Worm (Caenorhabditis elegans) whole organism, young adult: ENCODE results near the gene cdh-1.
A peak's percentile ranks its signal among the peaks of the same experiment; 100 is the strongest.

Source experiments
- C17E4.6 ChIP-seq: fragments of 200-800 bp; sonication (Bioruptor generic); IDR thresholded peaks from 2 replicates; pipeline ENCODE4 v1.3.6; 2022; ENCODE audit warnings: missing genetic modification reagents, missing genetic modification characterization, missing compliant biosample characterization
- F23B12.7 ChIP-seq: sonication (generic microtip); optimal IDR thresholded peaks from 2 replicates; lab custom pipeline; 2017; ENCODE audit warnings: missing genetic modification characterization, mild to moderate bottlenecking, missing compliant biosample characterization, antibody characterized with exemption, moderate library complexity; ENCODE audit not compliant: insufficient read depth
- F33H1.4 ChIP-seq: fragments of 200-800 bp; sonication (Bioruptor generic); IDR thresholded peaks from 2 replicates; pipeline ENCODE4 v1.3.6; 2022; ENCODE audit warnings: missing genetic modification reagents, missing genetic modification characterization, missing compliant biosample characterization
- F37B4.10 ChIP-seq: fragments of 200-800 bp; sonication (Bioruptor generic); IDR thresholded peaks from 2 replicates; pipeline ENCODE4 v1.3.6; 2022; ENCODE audit warnings: missing genetic modification characterization, missing compliant biosample characterization
- F39B2.1 ChIP-seq: fragments of 200-800 bp; sonication (Bioruptor generic); IDR thresholded peaks from 2 replicates; pipeline ENCODE4 v1.3.6; 2022; ENCODE audit warnings: missing genetic modification reagents, missing genetic modification characterization, missing compliant biosample characterization
- F49E8.2 ChIP-seq: sonication (generic microtip); optimal IDR thresholded peaks from 3 replicates; lab custom pipeline; 2017; ENCODE audit warnings: missing genetic modification characterization, mild to moderate bottlenecking, missing compliant biosample characterization, antibody characterized with exemption, moderate library complexity; ENCODE audit not compliant: insufficient read depth
- F52B5.7 ChIP-seq: sonication (generic microtip); optimal IDR thresholded peaks from 2 replicates; lab custom pipeline; 2016; ENCODE audit warnings: mild to moderate bottlenecking, missing genetic modification characterization, missing compliant biosample characterization
- F55B11.4 ChIP-seq: sonication (generic microtip); optimal IDR thresholded peaks from 2 replicates; lab custom pipeline; 2016; ENCODE audit warnings: missing compliant biosample characterization, missing genetic modification characterization, borderline replicate concordance; ENCODE audit not compliant: insufficient read depth
- T07F8.4 ChIP-seq: sonication (generic microtip); optimal IDR thresholded peaks from 2 replicates; lab custom pipeline; 2016; ENCODE audit warnings: mild to moderate bottlenecking, missing genetic modification characterization, moderate library complexity, missing compliant biosample characterization
- Y53G8AR.9 ChIP-seq: fragments of 200-800 bp; sonication (Bioruptor generic); conservative IDR thresholded peaks from 2 replicates; pipeline ENCODE4 v1.3.6; 2022; ENCODE audit warnings: missing genetic modification reagents, missing genetic modification characterization, missing compliant biosample characterization
- Y79H2A.3 ChIP-seq: fragments of 200-800 bp; sonication (Bioruptor generic); conservative IDR thresholded peaks from 2 replicates; pipeline ENCODE4 v1.3.6; 2022; ENCODE audit warnings: missing genetic modification reagents, missing genetic modification characterization, missing compliant biosample characterization
- Y95B8A.8 ChIP-seq: fragments of 200-800 bp; sonication (Bioruptor generic); IDR thresholded peaks from 2 replicates; pipeline ENCODE4 v1.3.6; 2022; ENCODE audit warnings: missing genetic modification reagents, missing genetic modification characterization, missing compliant biosample characterization
- athp-1 ChIP-seq: sonication (generic microtip); optimal IDR thresholded peaks from 2 replicates; lab custom pipeline; 2017; ENCODE audit warnings: mild to moderate bottlenecking, missing genetic modification characterization, missing compliant biosample characterization
- cebp-1 ChIP-seq, 2 experiments: fragments of 200-800 bp in 1 of 2; sonication (Bioruptor generic) in 1 of 2; sonication (generic microtip) in 1 of 2; IDR thresholded peaks in 1 of 2; optimal IDR thresholded peaks in 1 of 2; 2 replicates each; pipeline versions ENCODE4 v1.3.6 to Lab custom; 2017 to 2022; ENCODE audit warnings: missing compliant biosample characterization in 2 of 2, missing genetic modification characterization in 2 of 2, mild to moderate bottlenecking in 1 of 2, missing genetic modification reagents in 1 of 2, moderate library complexity in 1 of 2
- ceh-91 ChIP-seq: fragments of 200-800 bp; sonication (Bioruptor generic); IDR thresholded peaks from 2 replicates; pipeline ENCODE4 v1.3.6; 2022; ENCODE audit warnings: missing genetic modification reagents, missing genetic modification characterization, missing compliant biosample characterization
- dox-1 ChIP-seq: fragments of 200-800 bp; sonication (Bioruptor generic); IDR thresholded peaks from 2 replicates; pipeline ENCODE4 v1.3.6; 2022; ENCODE audit warnings: missing genetic modification reagents, missing genetic modification characterization, missing compliant biosample characterization
- dpl-1 ChIP-seq: fragments of 150-350 bp; optimal IDR thresholded peaks from 2 replicates; lab custom pipeline; 2014; ENCODE audit warnings: missing biosample characterization, missing genetic modification reagents, missing genetic modification characterization
- egl-18 ChIP-seq: fragments of 200-800 bp; sonication (Bioruptor generic); IDR thresholded peaks from 2 replicates; pipeline ENCODE4 v1.3.6; 2022; ENCODE audit warnings: missing genetic modification reagents, missing genetic modification characterization, missing compliant biosample characterization
- egl-44 ChIP-seq: fragments of 200-800 bp; sonication (Bioruptor generic); IDR thresholded peaks from 2 replicates; pipeline ENCODE4 v1.3.6; 2022; ENCODE audit warnings: missing genetic modification reagents, missing genetic modification characterization, missing compliant biosample characterization
- ets-4 ChIP-seq: fragments of 200-800 bp; sonication (Bioruptor generic); optimal IDR thresholded peaks from 2 replicates; lab custom pipeline; 2018; ENCODE audit warnings: mild to moderate bottlenecking, missing genetic modification characterization, missing compliant biosample characterization
- fkh-3 ChIP-seq: sonication (generic microtip); optimal IDR thresholded peaks from 2 replicates; lab custom pipeline; 2016; ENCODE audit warnings: mild to moderate bottlenecking, missing genetic modification characterization, missing compliant biosample characterization
- hlh-12 ChIP-seq: sonication (generic microtip); optimal IDR thresholded peaks from 2 replicates; lab custom pipeline; 2016; ENCODE audit warnings: missing genetic modification characterization, missing compliant biosample characterization
- lin-26 ChIP-seq: fragments of 200-800 bp; sonication (Bioruptor generic); IDR thresholded peaks from 2 replicates; pipeline ENCODE4 v1.3.6; 2022; ENCODE audit warnings: missing genetic modification reagents, missing genetic modification characterization, missing compliant biosample characterization
- lin-40 ChIP-seq: sonication (generic microtip); optimal IDR thresholded peaks from 2 replicates; lab custom pipeline; 2016; ENCODE audit warnings: missing genetic modification characterization, mild to moderate bottlenecking, missing compliant biosample characterization, missing genotype, missing genetic modification reagents
- madf-10 ChIP-seq: sonication (generic microtip); optimal IDR thresholded peaks from 2 replicates; lab custom pipeline; 2016; ENCODE audit warnings: mild to moderate bottlenecking, missing genetic modification characterization, missing compliant biosample characterization
- madf-3 ChIP-seq: fragments of 200-800 bp; sonication (Bioruptor generic); IDR thresholded peaks from 2 replicates; pipeline ENCODE4 v1.3.6; 2022; ENCODE audit warnings: missing genetic modification reagents, missing genetic modification characterization, missing compliant biosample characterization
- madf-6 ChIP-seq: fragments of 200-800 bp; sonication (Bioruptor generic); IDR thresholded peaks from 2 replicates; pipeline ENCODE4 v1.3.6; 2022; ENCODE audit warnings: missing genetic modification reagents, missing genetic modification characterization, missing compliant biosample characterization
- mcd-1 ChIP-seq: fragments of 200-800 bp; sonication (Bioruptor generic); IDR thresholded peaks from 2 replicates; pipeline ENCODE4 v1.3.6; 2022; ENCODE audit warnings: missing genetic modification reagents, missing genetic modification characterization, missing compliant biosample characterization
- nfya-2 ChIP-seq: fragments of 200-800 bp; sonication (Bioruptor generic); IDR thresholded peaks from 2 replicates; pipeline ENCODE4 v1.3.6; 2022; ENCODE audit warnings: missing genetic modification reagents, missing genetic modification characterization, missing compliant biosample characterization
- nfyb-1 ChIP-seq: fragments of 200-800 bp; sonication (Bioruptor generic); IDR thresholded peaks from 2 replicates; pipeline ENCODE4 v1.3.6; 2022; ENCODE audit warnings: missing genetic modification reagents, missing genetic modification characterization, missing compliant biosample characterization
- nhr-90 ChIP-seq: sonication (generic microtip); optimal IDR thresholded peaks from 2 replicates; lab custom pipeline; 2016; ENCODE audit warnings: missing genotype, mild to moderate bottlenecking, missing genetic modification characterization, missing compliant biosample characterization
- pbrm-1 ChIP-seq: fragments of 200-800 bp; sonication (Bioruptor generic); IDR thresholded peaks from 2 replicates; pipeline ENCODE4 v1.3.6; 2022; ENCODE audit warnings: missing genetic modification reagents, missing genetic modification characterization, missing compliant biosample characterization
- rec-8 ChIP-seq, 2 experiments: sonication (generic microtip); optimal IDR thresholded peaks; 2 replicates each; lab custom pipeline; 2016; ENCODE audit warnings: mild to moderate bottlenecking in 2 of 2, missing genetic modification characterization in 2 of 2, missing genetic modification reagents in 2 of 2, missing genotype in 2 of 2, missing biosample characterization in 1 of 2, missing compliant biosample characterization in 1 of 2, moderate library complexity in 1 of 2
- repo-1 ChIP-seq: sonication (generic microtip); optimal IDR thresholded peaks from 2 replicates; lab custom pipeline; 2017; ENCODE audit warnings: mild to moderate bottlenecking, missing genetic modification characterization, missing compliant biosample characterization
- rpc-1 ChIP-seq, 2 experiments: fragments of 150-350 bp in 1 of 2; sonication (generic microtip) in 1 of 2; optimal IDR thresholded peaks; 2 replicates each; lab custom pipeline; 2014 to 2018; ENCODE audit warnings: missing biosample characterization in 1 of 2, missing genetic modification characterization in 1 of 2, missing genetic modification reagents in 1 of 2, missing genotype in 1 of 2
- sdz-38 ChIP-seq: sonication (generic microtip); optimal IDR thresholded peaks from 2 replicates; lab custom pipeline; 2016; ENCODE audit warnings: missing genotype, missing genetic modification characterization, missing compliant biosample characterization
- snpc-1.1 ChIP-seq: sonication (generic microtip); optimal IDR thresholded peaks from 2 replicates; lab custom pipeline; 2017; ENCODE audit warnings: missing genetic modification characterization, mild to moderate bottlenecking, missing compliant biosample characterization, antibody characterized with exemption, moderate library complexity, missing genotype, missing genetic modification reagents; ENCODE audit not compliant: insufficient read depth
- snpc-4 ChIP-seq, 5 experiments: fragments of 150-350 bp in 1 of 5; sonication (generic microtip) in 4 of 5; optimal IDR thresholded peaks; 2 replicates each; lab custom pipeline; 2014 to 2018; ENCODE audit warnings: missing genetic modification characterization in 5 of 5, missing biosample characterization in 3 of 5, antibody characterized with exemption in 2 of 5, mild to moderate bottlenecking in 2 of 5, missing compliant biosample characterization in 2 of 5, missing genotype in 2 of 5, moderate library complexity in 2 of 5, missing genetic modification reagents in 1 of 5
- somi-1 ChIP-seq: fragments of 200-800 bp; sonication (Bioruptor generic); optimal IDR thresholded peaks from 2 replicates; lab custom pipeline; 2018; ENCODE audit warnings: mild to moderate bottlenecking, missing genetic modification characterization, missing compliant biosample characterization
- tlf-1 ChIP-seq: fragments of 200-800 bp; sonication (Bioruptor generic); optimal IDR thresholded peaks from 2 replicates; lab custom pipeline; 2018; ENCODE audit warnings: mild to moderate bottlenecking, missing genetic modification characterization, missing compliant biosample characterization
- xnd-1 ChIP-seq: sonication (generic microtip); optimal IDR thresholded peaks from 2 replicates; lab custom pipeline; 2016; ENCODE audit warnings: missing genotype, missing genetic modification reagents, missing genetic modification characterization, missing compliant biosample characterization
- zfh-2 ChIP-seq: fragments of 200-800 bp; sonication (Bioruptor generic); conservative IDR thresholded peaks from 2 replicates; pipeline ENCODE4 v1.3.6; 2022; ENCODE audit warnings: missing genetic modification reagents, missing genetic modification characterization, missing compliant biosample characterization
- ztf-26 ChIP-seq: sonication (generic microtip); optimal IDR thresholded peaks from 2 replicates; lab custom pipeline; 2017; ENCODE audit warnings: missing genetic modification characterization, missing compliant biosample characterization

Gene cdh-1

DNA sequence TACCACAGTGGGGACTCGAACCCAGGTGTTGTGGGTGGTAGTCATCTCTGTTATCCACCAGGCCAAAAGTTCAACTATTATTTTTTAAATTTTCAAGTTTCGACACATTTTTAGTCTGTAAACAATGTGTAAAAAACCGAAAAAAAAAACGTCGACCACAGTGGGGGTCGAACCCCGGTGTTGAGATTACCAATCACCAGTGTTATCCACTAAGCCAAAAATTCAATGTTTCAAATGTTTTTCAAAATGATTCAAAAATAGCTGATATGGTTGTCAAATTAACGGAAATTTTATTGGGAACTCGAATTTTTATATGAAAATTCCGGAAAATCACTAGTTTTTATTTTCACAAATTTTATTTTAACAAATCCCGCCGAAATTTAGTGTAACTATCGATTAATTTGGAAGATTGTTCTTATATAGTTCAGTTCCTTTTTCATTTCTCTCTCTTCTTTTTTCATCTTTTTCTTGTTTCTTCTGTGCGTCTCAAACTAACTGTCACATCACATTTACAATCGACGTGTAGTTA lies 37.5 kb upstream of the cdh-1 start (continued):
- TF ChIP-seq sdz-38 (tag; lab: Kevin White, UChicago) = no peak
- TF ChIP-seq Y95B8A.8 (GFP tag; lab: Robert Waterston, UW) = no peak
- TF ChIP-seq rpc-1 (optimal IDR thresholded peaks at IDR 0.05; lab: Kevin White, UChicago) = peak; percentile 37
- TF ChIP-seq rpc-1 (tag; optimal IDR thresholded peaks at IDR 0.05; lab: Kevin White, UChicago) = peak; percentile 69
- no peak for TF ChIP-seq somi-1
- TF ChIP-seq fkh-3 = no peak
- no peak for TF ChIP-seq egl-18 (GFP tag; lab: Robert Waterston, UW)
- TF ChIP-seq dpl-1 = no peak
- no peak for TF ChIP-seq ets-4
- no peak for TF ChIP-seq madf-6 (GFP tag; lab: Robert Waterston, UW)
- TF ChIP-seq madf-3 (GFP tag; lab: Robert Waterston, UW) = no peak
- peak; percentile 15; the same call in 1 of the 2 replicates for TF ChIP-seq F33H1.4
- TF ChIP-seq rec-8 (tag; optimal IDR thresholded peaks at IDR 0.05; lab: Kevin White, UChicago) = no peak
- no peak for TF ChIP-seq mcd-1 (GFP tag; lab: Robert Waterston, UW)
- TF ChIP-seq repo-1 (tag; lab: Kevin White, UChicago) = no peak
- TF ChIP-seq lin-26 (GFP tag; lab: Robert Waterston, UW) = 0 out of 2 replicates have a peak, but pooled peaks have one; percentile 40
- no peak for TF ChIP-seq F52B5.7 (tag; lab: Kevin White, UChicago)
- no peak for TF ChIP-seq T07F8.4

ce11 chrIII:2874144-2874868 lies 36.4 kb upstream of the cdh-1 start, which contains the start of gene klf-1:
klf-1 (plus strand) TSS chrIII:2874818.
- TF ChIP-seq ztf-26 (peak; percentile 50), tlf-1 (GFP tag; lab: Kevin White, UChicago) (no peak), F37B4.10 (no peak), C17E4.6 (no peak), dox-1 (GFP tag; lab: Robert Waterston, UW) (peak; percentile 57), F49E8.2 (no peak), lin-26 (GFP tag; lab: Robert Waterston, UW) (no peak), hlh-12 (tag; lab: Kevin White, UChicago) (no peak), egl-44 (GFP tag; lab: Robert Waterston, UW) (no peak), mcd-1 (GFP tag; lab: Robert Waterston, UW) (0 out of 2 replicates have a peak, but pooled peaks have one; percentile 15), cebp-1 (GFP tag; IDR thresholded peaks at IDR 0.05; lab: Robert Waterston, UW) (no peak), cebp-1 (tag; optimal IDR thresholded peaks at IDR 0.05; lab: Kevin White, UChicago) (peak; percentile 53), pbrm-1 (GFP tag; lab: Robert Waterston, UW) (no peak), nfyb-1 (peak; percentile 24; the same call in 1 of the 2 replicates), madf-10 (tag; lab: Kevin White, UChicago) (peak; percentile 16), xnd-1 (no peak), F55B11.4 (no peak), nhr-90 (tag; lab: Kevin White, UChicago) (no peak), somi-1 (no peak), madf-6 (GFP tag; lab: Robert Waterston, UW) (no peak), snpc-4 (GFP tag; optimal IDR thresholded peaks at IDR 0.05; lab: Kevin White, UChicago) (no peak), snpc-4 (tag; optimal IDR thresholded peaks at IDR 0.05; lab: Kevin White, UChicago) (no peak), fkh-3 (no peak), zfh-2 (GFP tag; lab: Robert Waterston, UW) (no peak), lin-40 (tag; lab: Kevin White, UChicago) (peak; percentile 60), athp-1 (tag; lab: Kevin White, UChicago) (no peak), T07F8.4 (no peak), snpc-1.1 (no peak), nfya-2 (GFP tag; lab: Robert Waterston, UW) (no peak), F39B2.1 (GFP tag; lab: Robert Waterston, UW) (no peak), Y53G8AR.9 (no peak), ets-4 (no peak), Y79H2A.3 (GFP tag; lab: Robert Waterston, UW) (no peak), F23B12.7 (tag; lab: Kevin White, UChicago) (no peak), ceh-91 (GFP tag; lab: Robert Waterston, UW) (no peak)
